Worm (Caenorhabditis elegans) whole organism, late embryonic: ENCODE results near the gene C04A11.5.

Experiments used
- C38D4.7 ChIP-seq: fragments of 200-800 bp; sonication (Bioruptor generic); optimal IDR thresholded peaks from 2 replicates; lab custom pipeline; 2018; ENCODE audit warnings: mild to moderate bottlenecking, missing genetic modification characterization, moderate library complexity, missing compliant biosample characterization
- F13H6.1 ChIP-seq: sonication (generic microtip); optimal IDR thresholded peaks from 2 replicates; lab custom pipeline; 2016; ENCODE audit warnings: missing genetic modification characterization, missing compliant biosample characterization
- K02D7.2 ChIP-seq: sonication (generic microtip); optimal IDR thresholded peaks from 2 replicates; lab custom pipeline; 2017; ENCODE audit warnings: mild to moderate bottlenecking, missing genetic modification characterization, missing compliant biosample characterization
- ceh-18 ChIP-seq: sonication (generic microtip); optimal IDR thresholded peaks from 2 replicates; lab custom pipeline; 2016; ENCODE audit warnings: missing genetic modification characterization, missing compliant biosample characterization
- ceh-19 ChIP-seq: fragments of 200-800 bp; sonication (Bioruptor generic); optimal IDR thresholded peaks from 2 replicates; lab custom pipeline; 2018; ENCODE audit warnings: mild to moderate bottlenecking, missing genetic modification characterization, missing compliant biosample characterization
- ceh-2 ChIP-seq: sonication (generic microtip); optimal IDR thresholded peaks from 2 replicates; lab custom pipeline; 2016; ENCODE audit warnings: missing genotype, missing genetic modification characterization, missing compliant biosample characterization
- ceh-31 ChIP-seq: sonication (generic microtip); optimal IDR thresholded peaks from 2 replicates; lab custom pipeline; 2016; ENCODE audit warnings: missing genetic modification characterization, missing compliant biosample characterization
- ceh-34 ChIP-seq: sonication (generic microtip); optimal IDR thresholded peaks from 2 replicates; lab custom pipeline; 2016; ENCODE audit warnings: mild to moderate bottlenecking, missing genetic modification characterization, missing compliant biosample characterization
- ceh-45 ChIP-seq: fragments of 200-800 bp; sonication (Bioruptor generic); IDR thresholded peaks from 2 replicates; pipeline ENCODE4 v1.3.6; 2022; ENCODE audit warnings: missing genetic modification reagents, missing genetic modification characterization, missing compliant biosample characterization
- ceh-48 ChIP-seq: sonication (generic microtip); optimal IDR thresholded peaks from 2 replicates; lab custom pipeline; 2016; ENCODE audit warnings: missing genetic modification characterization, inconsistent platforms, missing compliant biosample characterization
- ceh-9 ChIP-seq: sonication (generic microtip); optimal IDR thresholded peaks from 2 replicates; lab custom pipeline; 2016; ENCODE audit warnings: mild to moderate bottlenecking, missing genetic modification characterization, inconsistent platforms, missing compliant biosample characterization
- ets-4 ChIP-seq: sonication (generic microtip); optimal IDR thresholded peaks from 2 replicates; lab custom pipeline; 2016; ENCODE audit warnings: missing genetic modification characterization, missing compliant biosample characterization
- fkh-6 ChIP-seq: sonication (generic microtip); optimal IDR thresholded peaks from 2 replicates; lab custom pipeline; 2016; ENCODE audit warnings: missing genetic modification characterization, missing compliant biosample characterization
- hlh-13 ChIP-seq: fragments of 200-800 bp; sonication (Bioruptor generic); optimal IDR thresholded peaks from 2 replicates; lab custom pipeline; 2018; ENCODE audit warnings: mild to moderate bottlenecking, missing genetic modification characterization, missing compliant biosample characterization
- hlh-30 ChIP-seq: sonication (generic microtip); optimal IDR thresholded peaks from 2 replicates; lab custom pipeline; 2017; ENCODE audit warnings: antibody characterized with exemption, missing genetic modification characterization, missing compliant biosample characterization; ENCODE audit not compliant: insufficient read depth
- hlh-6 ChIP-seq: sonication (generic microtip); optimal IDR thresholded peaks from 2 replicates; lab custom pipeline; 2016; ENCODE audit warnings: missing genotype, missing genetic modification characterization, missing compliant biosample characterization
- hlh-8 ChIP-seq: sonication (generic microtip); optimal IDR thresholded peaks from 2 replicates; lab custom pipeline; 2016; ENCODE audit warnings: missing genotype, missing genetic modification characterization, missing compliant biosample characterization
- lim-6 ChIP-seq: sonication (generic microtip); optimal IDR thresholded peaks from 2 replicates; lab custom pipeline; 2016; ENCODE audit warnings: missing genetic modification characterization, missing compliant biosample characterization
- mec-3 ChIP-seq: sonication (generic microtip); optimal IDR thresholded peaks from 2 replicates; lab custom pipeline; 2016; ENCODE audit warnings: borderline replicate concordance, missing genetic modification characterization, missing compliant biosample characterization
- nfya-1 ChIP-seq: sonication (generic microtip); optimal IDR thresholded peaks from 2 replicates; lab custom pipeline; 2017; ENCODE audit warnings: missing genetic modification characterization, mild to moderate bottlenecking, missing compliant biosample characterization, antibody characterized with exemption, moderate library complexity
- nhr-232 ChIP-seq: sonication (generic microtip); optimal IDR thresholded peaks from 2 replicates; lab custom pipeline; 2016; ENCODE audit warnings: missing genetic modification characterization, missing compliant biosample characterization
- npax-4 ChIP-seq: sonication (generic microtip); optimal IDR thresholded peaks from 2 replicates; lab custom pipeline; 2016; ENCODE audit warnings: missing genetic modification characterization, missing compliant biosample characterization
- odd-2 ChIP-seq: sonication (generic microtip); optimal IDR thresholded peaks from 2 replicates; lab custom pipeline; 2017; ENCODE audit warnings: antibody characterized with exemption, mild to moderate bottlenecking, missing genetic modification characterization, missing compliant biosample characterization
- pha-2 ChIP-seq: sonication (generic microtip); optimal IDR thresholded peaks from 2 replicates; lab custom pipeline; 2017; ENCODE audit warnings: mild to moderate bottlenecking, missing genetic modification characterization, missing compliant biosample characterization
- pros-1 ChIP-seq: fragments of 150-350 bp; optimal IDR thresholded peaks from 2 replicates; lab custom pipeline; 2014; ENCODE audit warnings: missing biosample characterization, missing genetic modification reagents, missing genetic modification characterization
- ref-2 ChIP-seq: sonication (generic microtip); optimal IDR thresholded peaks from 2 replicates; lab custom pipeline; 2016; ENCODE audit warnings: missing genetic modification characterization, missing compliant biosample characterization
- rnt-1 ChIP-seq: sonication (generic microtip); optimal IDR thresholded peaks from 2 replicates; lab custom pipeline; 2016; ENCODE audit warnings: missing genetic modification characterization, missing compliant biosample characterization
- sdc-2 ChIP-seq: sonication (generic microtip); optimal IDR thresholded peaks from 2 replicates; lab custom pipeline; 2016; ENCODE audit warnings: missing genotype, missing genetic modification characterization, missing compliant biosample characterization
- sox-2 ChIP-seq: fragments of 200-800 bp; sonication (Bioruptor generic); IDR thresholded peaks from 2 replicates; pipeline ENCODE4 v1.3.6; 2022; ENCODE audit warnings: missing genetic modification reagents, missing genetic modification characterization, missing compliant biosample characterization
- sox-4 ChIP-seq: sonication (generic microtip); optimal IDR thresholded peaks from 2 replicates; lab custom pipeline; 2017; ENCODE audit warnings: mild to moderate bottlenecking, missing genetic modification characterization, inconsistent platforms, missing compliant biosample characterization
- syd-9 ChIP-seq: sonication (generic microtip); optimal IDR thresholded peaks from 2 replicates; lab custom pipeline; 2016; ENCODE audit warnings: mild to moderate bottlenecking, missing genetic modification characterization, moderate library complexity, missing compliant biosample characterization
- tbx-2 ChIP-seq: sonication (generic microtip); optimal IDR thresholded peaks from 2 replicates; lab custom pipeline; 2016; ENCODE audit warnings: missing genetic modification characterization, missing compliant biosample characterization
- tbx-7 ChIP-seq: sonication (generic microtip); optimal IDR thresholded peaks from 2 replicates; lab custom pipeline; 2016; ENCODE audit warnings: missing genotype, missing genetic modification characterization, missing compliant biosample characterization
- unc-42 ChIP-seq: sonication (generic microtip); optimal IDR thresholded peaks from 2 replicates; lab custom pipeline; 2016; ENCODE audit warnings: missing genotype, missing genetic modification characterization, missing compliant biosample characterization
- unc-55 ChIP-seq: sonication (generic microtip); optimal IDR thresholded peaks from 2 replicates; lab custom pipeline; 2017; ENCODE audit warnings: missing biosample characterization, missing genetic modification reagents, missing genetic modification characterization
- unc-86 ChIP-seq: sonication (generic microtip); optimal IDR thresholded peaks from 2 replicates; lab custom pipeline; 2016; ENCODE audit warnings: missing genetic modification characterization, missing compliant biosample characterization
- zip-5 ChIP-seq: sonication (generic microtip); optimal IDR thresholded peaks from 2 replicates; lab custom pipeline; 2016; ENCODE audit warnings: missing genetic modification characterization, missing compliant biosample characterization
- ztf-16 ChIP-seq: sonication (generic microtip); optimal IDR thresholded peaks from 2 replicates; lab custom pipeline; 2017; ENCODE audit warnings: missing genetic modification characterization, missing compliant biosample characterization

The C04A11.5 gene

DNA sequence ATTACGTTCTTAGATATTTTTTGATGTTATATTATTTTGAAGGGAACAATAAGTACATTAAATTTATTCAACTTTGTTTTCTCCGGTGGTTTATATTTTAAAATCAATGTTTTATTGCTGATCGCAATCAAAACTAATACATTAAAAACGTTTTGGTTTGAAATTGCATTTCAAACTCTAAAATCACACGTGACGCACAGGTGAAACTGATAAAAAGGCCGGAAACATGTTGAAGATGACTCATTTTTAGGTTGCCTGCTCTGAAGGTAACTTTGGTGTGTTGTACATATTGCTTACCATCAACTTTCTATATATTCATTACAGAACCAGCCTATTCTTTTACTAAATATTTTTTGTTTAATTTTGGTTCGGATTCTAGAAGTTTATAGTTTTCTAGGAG is 21.3 kb downstream of the C04A11.5 start:
- TF ChIP-seq ets-4 (tag; lab: Kevin White, UChicago) (no peak), C38D4.7 (no peak), ceh-18 (no peak), unc-42 (tag; lab: Kevin White, UChicago) (no peak), pros-1 (tag; lab: Kevin White, UChicago) (no peak), npax-4 (tag; lab: Kevin White, UChicago) (no peak), F13H6.1 (tag; lab: Kevin White, UChicago) (no peak)

DNA sequence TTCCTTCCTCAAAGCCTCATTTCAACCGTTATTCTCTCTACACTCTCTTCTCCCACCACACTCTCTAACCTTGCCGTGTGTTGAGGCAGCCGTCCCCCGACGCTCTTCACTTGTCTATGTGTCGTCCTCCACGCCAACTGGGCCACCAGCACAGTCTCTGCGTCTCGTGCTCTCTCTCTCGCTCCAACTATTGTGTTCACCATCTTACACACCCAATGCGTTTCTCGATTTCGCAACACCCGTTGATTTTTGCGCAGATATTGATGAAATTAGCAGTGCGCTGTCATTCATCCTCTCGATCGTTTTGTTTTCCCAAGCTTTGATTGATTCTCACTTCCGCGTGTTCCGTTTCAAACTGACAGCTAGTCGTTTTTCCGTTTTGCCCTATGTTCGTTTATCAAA is 22.7 kb downstream of the C04A11.5 start:
- TF ChIP-seq tbx-7 (no peak), odd-2 (no peak), lim-6 (tag; lab: Kevin White, UChicago) (peak; percentile 6), sdc-2 (tag; lab: Kevin White, UChicago) (peak; percentile 85), unc-42 (tag; lab: Kevin White, UChicago) (peak; percentile 53), hlh-8 (tag; lab: Kevin White, UChicago) (peak; percentile 39), unc-55 (peak; percentile 95), ets-4 (tag; lab: Kevin White, UChicago) (peak; percentile 10), rnt-1 (tag; lab: Kevin White, UChicago) (peak; percentile 28), npax-4 (tag; lab: Kevin White, UChicago) (no peak), hlh-30 (tag; lab: Kevin White, UChicago) (peak; percentile 40), ceh-34 (tag; lab: Kevin White, UChicago) (peak; percentile 26), ceh-19 (GFP tag; lab: Kevin White, UChicago) (peak; percentile 2), sox-2 (peak; percentile 26), ztf-16 (tag; lab: Kevin White, UChicago) (no peak), ceh-31 (tag; lab: Kevin White, UChicago) (peak; percentile 89), ref-2 (tag; lab: Kevin White, UChicago) (peak; percentile 50), ceh-18 (peak; percentile 51), ceh-2 (tag; lab: Kevin White, UChicago) (peak; percentile 39), nfya-1 (tag; lab: Kevin White, UChicago) (peak; percentile 72), hlh-6 (tag; lab: Kevin White, UChicago) (peak; percentile 0), nhr-232 (tag; lab: Kevin White, UChicago) (no peak), sox-4 (tag; lab: Kevin White, UChicago) (no peak), syd-9 (tag; lab: Kevin White, UChicago) (peak; percentile 57), tbx-2 (tag; lab: Kevin White, UChicago) (peak; percentile 61), fkh-6 (tag; lab: Kevin White, UChicago) (no peak)

DNA sequence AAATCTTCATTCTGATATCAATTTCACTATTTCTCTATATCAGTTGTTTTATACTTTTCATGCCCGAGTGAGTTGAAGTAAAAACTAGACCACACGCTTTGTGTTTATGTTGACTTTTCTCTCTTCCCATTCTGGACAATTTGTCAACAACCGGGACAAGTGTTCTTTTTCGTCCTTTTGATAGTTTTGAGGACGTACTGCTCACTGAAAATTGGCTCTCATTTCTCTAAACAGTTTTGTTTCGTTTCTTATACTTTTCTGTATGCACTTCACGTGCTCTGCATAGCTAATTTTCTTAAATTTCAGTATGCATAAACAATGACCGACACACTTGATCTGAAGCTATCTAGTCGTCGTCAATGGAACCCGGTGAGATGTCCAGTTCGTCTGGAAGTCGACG is 23.3 kb downstream of the C04A11.5 start, which contains the start of gene adm-2:
TSS of gene adm-2 (plus strand) at position 301 of the 400 bp plus-strand sequence.
- no peak for TF ChIP-seq unc-86 (tag; lab: Kevin White, UChicago)
- TF ChIP-seq zip-5 (tag; lab: Kevin White, UChicago) = no peak
- TF ChIP-seq ceh-48 (tag; lab: Kevin White, UChicago) = no peak
- no peak for TF ChIP-seq ceh-45 (GFP tag; lab: Robert Waterston, UW)
- no peak for TF ChIP-seq mec-3 (tag; lab: Kevin White, UChicago)
- TF ChIP-seq ceh-9 = no peak
- TF ChIP-seq hlh-13 (GFP tag; lab: Kevin White, UChicago) = no peak
- TF ChIP-seq K02D7.2 (tag; lab: Kevin White, UChicago) = no peak
- no peak for TF ChIP-seq hlh-8 (tag; lab: Kevin White, UChicago)
- TF ChIP-seq nfya-1 (tag; lab: Kevin White, UChicago) = no peak
- no peak for TF ChIP-seq tbx-2 (tag; lab: Kevin White, UChicago)
- TF ChIP-seq pha-2 (tag; lab: Kevin White, UChicago) = no peak
- TF ChIP-seq unc-55 = no peak
- TF ChIP-seq, all 69 proteins: peak for 0
